Worm (Caenorhabditis elegans): ENCODE results near the gene T26H5.14.
A peak's percentile ranks its signal among the peaks of the same experiment; 100 is the strongest.

The T26H5.14 gene

ce11 chrV:15495169-15495568 lies 46.2 kb downstream of the T26H5.14 start, which contains the start of gene srh-219:
TSS of gene srh-219 (plus strand) at chrV:15495469.
- TF ChIP-seq egl-27 (tag; optimal IDR thresholded peaks at IDR 0.05), result no peak
- TF ChIP-seq elt-1 (tag; optimal IDR thresholded peaks at IDR 0.05), result no peak
- TF ChIP-seq unc-62 (GFP tag; optimal IDR thresholded peaks at IDR 0.05), result no peak
- no peak for TF ChIP-seq lin-13 (GFP tag; optimal IDR thresholded peaks at IDR 0.05)
- no peak for TF ChIP-seq alr-1 (tag; optimal IDR thresholded peaks at IDR 0.05)
- TF ChIP-seq ZK546.5 (tag; optimal IDR thresholded peaks at IDR 0.05), result no peak
- TF ChIP-seq ztf-1 (GFP tag; conservative IDR thresholded peaks at IDR 0.05), result no peak
- no peak for TF ChIP-seq nhr-237 (tag; optimal IDR thresholded peaks at IDR 0.05)
- no peak for TF ChIP-seq sma-9 (GFP tag; optimal IDR thresholded peaks at IDR 0.05)
- no peak for TF ChIP-seq sma-9 (tag; optimal IDR thresholded peaks at IDR 0.05)
- TF ChIP-seq skn-1 (tag; optimal IDR thresholded peaks at IDR 0.05), result no peak
- TF ChIP-seq zag-1 (tag; optimal IDR thresholded peaks at IDR 0.05), result no peak
- no peak for TF ChIP-seq ztf-4 (tag; optimal IDR thresholded peaks at IDR 0.05)
- TF ChIP-seq gmeb-1 (tag; optimal IDR thresholded peaks at IDR 0.05), result no peak
- TF ChIP-seq nhr-25 (tag; optimal IDR thresholded peaks at IDR 0.05), result no peak
- no peak for TF ChIP-seq nhr-23 (tag; optimal IDR thresholded peaks at IDR 0.05)
- TF ChIP-seq nhr-77 (tag; optimal IDR thresholded peaks at IDR 0.05), result no peak
- TF ChIP-seq fos-1 (tag; optimal IDR thresholded peaks at IDR 0.05), result no peak
- no peak for TF ChIP-seq mab-5 (tag; optimal IDR thresholded peaks at IDR 0.05)
- no peak for TF ChIP-seq nhr-6 (tag; optimal IDR thresholded peaks at IDR 0.05)
- TF ChIP-seq dmd-4 (tag; optimal IDR thresholded peaks at IDR 0.05), result no peak

- no peak for TF ChIP-seq mbf-1 (tag; optimal IDR thresholded peaks at IDR 0.05)
- peak; percentile 42 for TF ChIP-seq crh-2 (tag; optimal IDR thresholded peaks at IDR 0.05)
- peak; percentile 82 for TF ChIP-seq F13H6.1 (tag; optimal IDR thresholded peaks at IDR 0.05)
- TF ChIP-seq nhr-77 (tag; optimal IDR thresholded peaks at IDR 0.05), result no peak
- no peak for TF ChIP-seq mdl-1 (tag; optimal IDR thresholded peaks at IDR 0.05)
- no peak for TF ChIP-seq peb-1 (tag; optimal IDR thresholded peaks at IDR 0.05)
- TF ChIP-seq zag-1 (tag; optimal IDR thresholded peaks at IDR 0.05), result no peak
- peak; percentile 52 for TF ChIP-seq nhr-129 (tag; optimal IDR thresholded peaks at IDR 0.05)
- TF ChIP-seq C34F6.9 (tag; optimal IDR thresholded peaks at IDR 0.05), result no peak
- no peak for TF ChIP-seq nhr-11 (tag; optimal IDR thresholded peaks at IDR 0.05)
- no peak for TF ChIP-seq nhr-25 (tag; optimal IDR thresholded peaks at IDR 0.05)
- no peak for TF ChIP-seq Y55F3AM.14 (GFP tag; optimal IDR thresholded peaks at IDR 0.05)
- TF ChIP-seq nhr-237 (tag; optimal IDR thresholded peaks at IDR 0.05), result no peak
- TF ChIP-seq sma-9 (GFP tag; optimal IDR thresholded peaks at IDR 0.05), result peak; percentile 72
- TF ChIP-seq sma-9 (tag; optimal IDR thresholded peaks at IDR 0.05), result no peak
- peak; percentile 90 for TF ChIP-seq fos-1 (tag; optimal IDR thresholded peaks at IDR 0.05)
- no peak for TF ChIP-seq lin-11 (tag; optimal IDR thresholded peaks at IDR 0.05)
- no peak for TF ChIP-seq sma-3 (GFP tag; optimal IDR thresholded peaks at IDR 0.05)
- TF ChIP-seq egl-27 (tag; optimal IDR thresholded peaks at IDR 0.05), result peak; percentile 22
- TF ChIP-seq sem-4 (tag; optimal IDR thresholded peaks at IDR 0.05), result no peak
- no peak for TF ChIP-seq ama-1 (optimal IDR thresholded peaks at IDR 0.05)
- TF ChIP-seq mab-5 (tag; optimal IDR thresholded peaks at IDR 0.05), result no peak
- no peak for TF ChIP-seq unc-39 (tag; optimal IDR thresholded peaks at IDR 0.05)
- no peak for TF ChIP-seq ztf-1 (GFP tag; conservative IDR thresholded peaks at IDR 0.05)
- no peak for TF ChIP-seq lsy-2 (tag; optimal IDR thresholded peaks at IDR 0.05)
- no peak for TF ChIP-seq snpc-4 (tag; optimal IDR thresholded peaks at IDR 0.05)
- peak; percentile 68 for TF ChIP-seq gmeb-1 (tag; optimal IDR thresholded peaks at IDR 0.05)
- TF ChIP-seq unc-62 (GFP tag; optimal IDR thresholded peaks at IDR 0.05), result no peak
- no peak for TF ChIP-seq unc-55 (GFP tag; optimal IDR thresholded peaks at IDR 0.05)
- no peak for TF ChIP-seq ztf-4 (tag; optimal IDR thresholded peaks at IDR 0.05)
- TF ChIP-seq aly-2 (tag; optimal IDR thresholded peaks at IDR 0.05), result no peak
- TF ChIP-seq alr-1 (tag; optimal IDR thresholded peaks at IDR 0.05), result no peak
- TF ChIP-seq ztf-11 (tag; optimal IDR thresholded peaks at IDR 0.05), result no peak
- peak; percentile 17 for TF ChIP-seq skn-1 (tag; optimal IDR thresholded peaks at IDR 0.05)
These were observed 48.8 kb downstream of the T26H5.14 start for ce11 chrV:15497731-15498130.

- no peak for TF ChIP-seq nhr-237 (tag; optimal IDR thresholded peaks at IDR 0.05)
- no peak for TF ChIP-seq ztf-4 (tag; optimal IDR thresholded peaks at IDR 0.05)
- no peak for TF ChIP-seq unc-55 (GFP tag; optimal IDR thresholded peaks at IDR 0.05)
- TF ChIP-seq nhr-129 (tag; optimal IDR thresholded peaks at IDR 0.05), result no peak
- no peak for TF ChIP-seq nhr-10 (tag; optimal IDR thresholded peaks at IDR 0.05)
- no peak for TF ChIP-seq Y55F3AM.14 (GFP tag; optimal IDR thresholded peaks at IDR 0.05)
- TF ChIP-seq nhr-25 (tag; optimal IDR thresholded peaks at IDR 0.05), result no peak
- TF ChIP-seq mbf-1 (tag; optimal IDR thresholded peaks at IDR 0.05), result no peak
- TF ChIP-seq unc-62 (GFP tag; optimal IDR thresholded peaks at IDR 0.05), result no peak
- no peak for TF ChIP-seq nhr-12 (tag; optimal IDR thresholded peaks at IDR 0.05)
- TF ChIP-seq aly-2 (tag; optimal IDR thresholded peaks at IDR 0.05), result no peak
- TF ChIP-seq blmp-1 (tag; optimal IDR thresholded peaks at IDR 0.05; ENCODE audit: insufficient read depth), result no peak
- no peak for TF ChIP-seq ama-1 (optimal IDR thresholded peaks at IDR 0.05)
These were observed 49.5 kb downstream of the T26H5.14 start, which contains the start of gene C06B8.7 for ce11 chrV:15498434-15498833. TSS of gene C06B8.7 (plus strand) at chrV:15498734.

All from whole organism, L2 larva.